Fruit fly (Drosophila melanogaster): ENCODE data around the gene Argp.

- no peak for TF ChIP-seq CG33017 (tag; optimal IDR thresholded peaks at IDR 0.05)
- TF ChIP-seq Mnt (GFP tag; optimal IDR thresholded peaks at IDR 0.05) = no peak
- no peak for TF ChIP-seq CG12768 (GFP tag; optimal IDR thresholded peaks at IDR 0.05)
- TF ChIP-seq CG5204 (GFP tag; optimal IDR thresholded peaks at IDR 0.05) = no peak
- no peak for TF ChIP-seq toe (GFP tag; optimal IDR thresholded peaks at IDR 0.05)
- no peak for TF ChIP-seq CG11617 (GFP tag; optimal IDR thresholded peaks at IDR 0.05)
- no peak for TF ChIP-seq Crg-1 (GFP tag; optimal IDR thresholded peaks at IDR 0.05)
- TF ChIP-seq Clk (GFP tag; optimal IDR thresholded peaks at IDR 0.05) = no peak
- TF ChIP-seq CG14711 (tag; optimal IDR thresholded peaks at IDR 0.05) = no peak
- no peak for TF ChIP-seq ovo (GFP tag; optimal IDR thresholded peaks at IDR 0.05)
- no peak for TF ChIP-seq CG7045 (GFP tag; optimal IDR thresholded peaks at IDR 0.05)
- no peak for TF ChIP-seq pad (GFP tag; optimal IDR thresholded peaks at IDR 0.05)
- TF ChIP-seq tj (GFP tag; optimal IDR thresholded peaks at IDR 0.05) = no peak
- TF ChIP-seq Hr96 (GFP tag; optimal IDR thresholded peaks at IDR 0.05) = no peak
Observed at dm6 chr3R:13706457-13706856, 3.3 kb downstream of the Argp start, which contains the start of gene Adgf-C.

Measured in whole organism, adult.